Fruit fly (Drosophila melanogaster): ENCODE data around the gene CCT4.

Gene CCT4

DNA sequence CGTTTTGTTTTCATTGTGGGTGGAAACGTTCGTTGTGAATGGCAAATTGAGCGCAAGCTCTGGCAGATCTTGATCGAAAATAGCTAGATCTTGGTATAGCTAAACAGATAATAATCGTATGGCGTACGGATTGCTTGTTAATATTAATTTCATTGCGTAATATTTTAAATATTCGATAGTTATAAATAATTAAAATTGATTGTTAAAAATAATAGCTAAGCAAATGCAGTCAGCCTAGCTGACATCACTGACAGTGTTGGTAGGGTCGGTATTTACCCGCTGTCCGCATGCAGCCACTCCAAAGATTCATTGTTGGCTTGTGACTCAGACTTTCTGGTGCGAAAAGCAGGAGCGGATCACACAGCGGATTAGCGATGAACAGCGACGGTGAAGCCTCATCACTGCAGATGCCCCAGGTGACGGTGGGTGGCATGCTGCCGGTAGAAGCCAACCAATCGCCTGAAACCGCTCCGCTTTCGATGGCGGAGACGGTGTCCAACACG is 11.7 kb upstream of the CCT4 start, which contains the start of the genes CG5776 and spict:
Gene CG5776, minus strand, starts transcription at position 34 of the 503 bp plus-strand sequence.
Gene spict, plus strand, starts transcription at position 308 of the 503 bp plus-strand sequence.
- no peak for TF ChIP-seq pan (optimal IDR thresholded peaks at IDR 0.05)
- no peak for TF ChIP-seq CG8478 (optimal IDR thresholded peaks at IDR 0.05)
- no peak for TF ChIP-seq usp (GFP tag; optimal IDR thresholded peaks at IDR 0.05)
- no peak for TF ChIP-seq EcR (GFP tag; optimal IDR thresholded peaks at IDR 0.05)
- TF ChIP-seq psq (optimal IDR thresholded peaks at IDR 0.05), result no peak
- TF ChIP-seq Dll (optimal IDR thresholded peaks at IDR 0.05), result no peak

DNA sequence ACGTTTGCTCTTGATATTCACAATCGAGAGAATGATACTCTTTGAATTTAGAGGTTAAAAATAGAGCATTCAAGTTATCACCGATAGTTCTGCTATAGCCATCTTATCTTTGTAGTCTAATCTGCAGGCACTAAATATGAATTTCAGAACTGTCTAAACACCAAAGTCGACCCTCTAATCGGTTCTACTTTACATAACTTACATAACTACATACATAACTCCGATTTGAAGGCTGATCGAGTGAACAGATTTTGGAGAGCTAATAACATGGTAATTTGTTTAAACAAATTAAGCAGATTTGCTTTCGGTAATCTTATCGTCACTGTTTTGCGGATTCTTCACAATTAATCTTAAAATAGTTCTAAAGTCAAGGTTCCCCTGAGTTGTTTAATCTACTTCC is 8.8 kb upstream of the CCT4 start:
- TF ChIP-seq CG8478 (optimal IDR thresholded peaks at IDR 0.05) (no peak), psq (optimal IDR thresholded peaks at IDR 0.05) (no peak), pan (optimal IDR thresholded peaks at IDR 0.05) (no peak), Dll (optimal IDR thresholded peaks at IDR 0.05) (no peak), usp (GFP tag; optimal IDR thresholded peaks at IDR 0.05) (no peak), EcR (GFP tag; optimal IDR thresholded peaks at IDR 0.05) (no peak)

dm6 chr2L:12700381-12700963 is 7.7 kb upstream of the CCT4 start, which contains the start of gene CG17036:
TSS of gene CG17036 (minus strand) at chr2L:12700746.
- TF ChIP-seq Dll (optimal IDR thresholded peaks at IDR 0.05) (no peak), EcR (GFP tag; optimal IDR thresholded peaks at IDR 0.05) (no peak), pan (optimal IDR thresholded peaks at IDR 0.05) (no peak), usp (GFP tag; optimal IDR thresholded peaks at IDR 0.05) (no peak), psq (optimal IDR thresholded peaks at IDR 0.05) (no peak), CG8478 (optimal IDR thresholded peaks at IDR 0.05) (no peak)

DNA sequence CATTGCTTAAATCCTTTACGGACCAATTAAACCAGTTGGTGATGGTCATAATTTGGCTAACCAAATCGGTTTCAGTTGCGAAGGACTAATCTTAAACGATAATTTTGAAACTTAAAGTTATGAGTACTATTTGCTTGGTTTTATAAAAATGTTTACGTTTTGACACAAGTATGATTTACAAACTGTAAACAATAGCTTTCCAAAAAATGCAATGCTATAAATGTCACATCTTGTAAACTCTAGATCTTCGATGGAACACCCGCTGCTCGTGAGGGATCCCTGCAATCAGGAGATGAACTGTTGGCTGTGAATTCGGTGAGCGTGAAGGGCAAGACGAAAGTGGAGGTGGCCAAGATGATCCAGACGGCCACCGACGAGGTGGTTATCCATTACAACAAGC is 4.5 kb upstream of the CCT4 start, which contains the start of gene CG5781:
Gene CG5781, minus strand, starts transcription at position 101 of the 400 bp plus-strand sequence.
- TF ChIP-seq pan (optimal IDR thresholded peaks at IDR 0.05) (no peak), CG8478 (optimal IDR thresholded peaks at IDR 0.05) (no peak), psq (optimal IDR thresholded peaks at IDR 0.05) (no peak), EcR (GFP tag; optimal IDR thresholded peaks at IDR 0.05) (no peak), Dll (optimal IDR thresholded peaks at IDR 0.05) (no peak), usp (GFP tag; optimal IDR thresholded peaks at IDR 0.05) (no peak)

DNA sequence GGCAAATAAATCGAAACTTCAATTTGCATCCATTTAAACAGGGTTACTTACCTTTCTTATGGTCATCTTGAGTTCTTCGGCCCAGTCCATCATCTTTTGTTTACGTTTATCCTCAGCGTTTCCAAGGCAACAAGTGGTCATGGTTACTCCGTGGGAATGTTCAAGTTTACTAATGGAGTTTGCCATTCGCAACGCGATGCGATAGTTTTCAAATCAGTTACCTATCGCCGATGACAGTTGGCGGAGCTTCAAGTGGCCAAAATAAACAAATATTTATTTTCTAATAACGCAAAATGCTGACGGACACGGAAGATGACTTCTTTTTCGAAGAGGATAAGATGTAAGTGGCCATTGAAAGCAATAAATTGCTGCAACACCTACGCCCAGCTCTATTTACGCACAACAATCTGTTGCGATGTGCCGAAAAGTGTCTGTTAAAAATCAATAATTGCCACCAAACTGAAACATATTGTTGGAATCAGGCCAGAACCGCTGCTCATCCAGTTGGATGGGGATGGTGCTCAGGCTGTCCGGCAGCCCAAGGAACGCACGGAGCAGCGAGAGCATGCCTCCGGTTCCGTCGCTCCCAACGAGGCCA is 2.2 kb upstream of the CCT4 start, which contains the start of the genes IFT43 and PICK1:
Gene IFT43, minus strand, starts transcription at position 166 of the 598 bp plus-strand sequence.
Gene PICK1, plus strand, starts transcription at position 211 of the 598 bp plus-strand sequence.
- no peak for TF ChIP-seq CG8478 (optimal IDR thresholded peaks at IDR 0.05)
- TF ChIP-seq Dll (optimal IDR thresholded peaks at IDR 0.05), result no peak
- no peak for TF ChIP-seq psq (optimal IDR thresholded peaks at IDR 0.05)
- no peak for TF ChIP-seq EcR (GFP tag; optimal IDR thresholded peaks at IDR 0.05)
- TF ChIP-seq usp (GFP tag; optimal IDR thresholded peaks at IDR 0.05), result no peak
- TF ChIP-seq pan (optimal IDR thresholded peaks at IDR 0.05), result no peak

DNA sequence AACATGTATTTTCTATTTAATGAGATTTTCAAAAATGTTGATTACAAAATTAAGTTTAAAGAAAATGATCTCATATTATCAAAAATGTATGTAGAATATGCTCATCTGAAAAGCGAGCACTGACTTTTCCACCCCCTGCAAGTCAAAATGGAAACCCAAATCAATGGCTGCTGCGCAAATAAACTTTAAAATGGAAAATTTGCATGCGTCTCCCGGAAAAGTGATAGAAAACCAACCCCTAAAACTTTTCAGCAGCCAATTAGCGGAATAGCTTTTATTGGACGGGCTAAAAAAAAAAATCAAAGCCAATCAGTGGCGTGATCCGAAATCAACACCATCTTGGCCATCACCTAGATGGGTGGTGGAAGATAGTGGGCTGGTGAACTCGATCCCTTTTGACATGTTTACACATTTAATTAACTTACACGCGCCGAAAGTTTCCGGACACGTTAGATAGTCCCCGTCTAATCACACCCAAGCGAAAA is 3.4 kb downstream of the CCT4 start:
- no peak for TF ChIP-seq EcR (GFP tag; optimal IDR thresholded peaks at IDR 0.05)
- TF ChIP-seq pan (optimal IDR thresholded peaks at IDR 0.05), result no peak

DNA sequence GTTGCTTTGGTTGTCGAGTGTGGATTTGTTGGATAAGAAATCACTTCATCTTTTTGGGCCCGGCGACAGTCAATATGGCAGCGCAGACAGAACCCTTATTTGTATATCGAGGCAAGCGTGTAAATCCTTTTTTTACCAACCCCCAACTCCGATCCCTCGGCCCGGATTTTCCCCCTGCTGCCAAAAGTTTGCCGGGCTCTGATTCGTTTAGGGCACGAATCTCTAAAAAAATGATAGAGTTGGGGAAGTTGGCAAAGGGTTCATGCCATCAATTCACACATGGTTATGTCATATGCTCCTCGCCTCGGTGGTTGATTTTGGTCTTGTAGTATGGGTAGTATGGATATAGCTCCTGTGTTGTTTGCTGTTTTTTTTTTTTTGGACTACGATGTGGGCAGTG is 5.9 kb downstream of the CCT4 start:
- TF ChIP-seq Dll (optimal IDR thresholded peaks at IDR 0.05) (no peak), CG8478 (optimal IDR thresholded peaks at IDR 0.05) (no peak), pan (optimal IDR thresholded peaks at IDR 0.05) (no peak), usp (GFP tag; optimal IDR thresholded peaks at IDR 0.05) (no peak), psq (optimal IDR thresholded peaks at IDR 0.05) (no peak), EcR (GFP tag; optimal IDR thresholded peaks at IDR 0.05) (no peak)

- TF ChIP-seq Dll (optimal IDR thresholded peaks at IDR 0.05) (no peak), CG8478 (optimal IDR thresholded peaks at IDR 0.05) (no peak), usp (GFP tag; optimal IDR thresholded peaks at IDR 0.05) (no peak), pan (optimal IDR thresholded peaks at IDR 0.05) (no peak), EcR (GFP tag; optimal IDR thresholded peaks at IDR 0.05) (no peak)
These were observed 10.9 kb downstream of the CCT4 start for dm6 chr2L:12681603-12682368.

DNA sequence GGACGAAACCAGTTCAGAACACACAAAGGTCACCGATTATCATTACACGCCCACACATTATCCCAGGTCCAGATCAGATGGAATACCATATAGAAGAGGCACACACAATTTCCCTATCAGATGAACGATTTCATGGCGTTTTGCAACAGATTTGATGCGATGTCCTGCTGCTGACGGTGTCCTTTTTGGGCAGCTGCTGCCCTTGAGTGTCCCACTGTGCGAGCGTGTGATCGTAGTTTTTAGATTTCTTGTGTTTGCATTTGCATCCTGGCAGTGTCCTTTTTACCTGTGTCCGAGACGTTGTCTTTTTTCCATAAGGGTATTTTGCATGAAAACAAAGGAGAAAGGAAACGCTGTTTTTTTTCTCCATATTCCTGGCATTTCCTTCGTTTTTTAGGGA is 13.4 kb downstream of the CCT4 start:
- no peak for TF ChIP-seq CG8478 (optimal IDR thresholded peaks at IDR 0.05)

dm6 chr2L:12678286-12678685 is 14.4 kb downstream of the CCT4 start:
- TF ChIP-seq psq (optimal IDR thresholded peaks at IDR 0.05), result no peak
- no peak for TF ChIP-seq EcR (GFP tag; optimal IDR thresholded peaks at IDR 0.05)
- TF ChIP-seq Dll (optimal IDR thresholded peaks at IDR 0.05), result no peak
- TF ChIP-seq pan (optimal IDR thresholded peaks at IDR 0.05), result no peak

- TF ChIP-seq Dll (optimal IDR thresholded peaks at IDR 0.05) (no peak), CG8478 (optimal IDR thresholded peaks at IDR 0.05) (no peak), pan (optimal IDR thresholded peaks at IDR 0.05) (no peak), psq (optimal IDR thresholded peaks at IDR 0.05) (no peak), usp (GFP tag; optimal IDR thresholded peaks at IDR 0.05) (no peak), EcR (GFP tag; optimal IDR thresholded peaks at IDR 0.05) (no peak)
These were observed 18.4 kb downstream of the CCT4 start for dm6 chr2L:12674365-12674764.

DNA sequence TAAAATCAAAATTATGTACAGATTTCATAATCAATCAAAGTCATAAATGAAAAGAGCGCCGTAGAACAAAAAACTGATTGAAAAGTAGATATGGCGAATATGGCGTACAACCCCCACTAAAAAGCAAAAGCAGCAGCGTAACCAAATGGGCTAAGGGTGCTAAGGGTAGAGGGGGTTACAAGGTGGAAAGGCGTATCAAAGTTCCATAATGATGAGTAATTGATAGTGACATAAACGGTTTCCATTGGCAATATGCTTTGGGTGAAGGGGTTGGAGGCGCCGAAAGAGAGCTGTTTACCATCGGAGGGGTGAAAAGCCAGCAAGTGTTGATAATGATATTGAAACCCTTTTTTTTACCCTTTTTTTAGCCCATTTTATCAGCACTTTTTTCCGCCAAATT is 20.4 kb downstream of the CCT4 start:
- TF ChIP-seq pan (optimal IDR thresholded peaks at IDR 0.05), result no peak
- no peak for TF ChIP-seq CG8478 (optimal IDR thresholded peaks at IDR 0.05)
- TF ChIP-seq EcR (GFP tag; optimal IDR thresholded peaks at IDR 0.05), result no peak
- TF ChIP-seq psq (optimal IDR thresholded peaks at IDR 0.05), result no peak
- no peak for TF ChIP-seq Dll (optimal IDR thresholded peaks at IDR 0.05)
- TF ChIP-seq usp (GFP tag; optimal IDR thresholded peaks at IDR 0.05), result no peak
